Worm (Caenorhabditis elegans): ENCODE data around the gene Y62H9A.10.

DNA sequence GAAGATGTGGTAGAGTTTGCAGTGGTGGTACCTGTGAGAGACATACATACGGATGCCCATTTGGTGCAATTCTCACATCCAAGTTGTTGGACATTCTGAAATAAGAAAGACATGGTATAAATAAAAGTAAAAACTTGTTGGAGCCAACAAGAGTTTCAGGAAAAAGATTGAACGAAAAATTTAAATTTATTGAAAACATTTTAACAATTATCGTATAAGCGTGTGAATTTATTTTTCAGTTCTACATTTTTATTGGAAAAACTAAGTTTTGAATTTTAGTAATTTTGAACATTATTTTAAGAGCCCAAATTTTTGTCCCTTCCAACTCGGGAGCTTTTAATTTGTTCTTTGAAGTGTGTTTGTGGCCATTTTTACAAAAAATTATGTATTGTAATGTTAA, 47.7 kb downstream of the Y62H9A.10 start, which contains the start of gene F54F7.8:
- no peak for TF ChIP-seq W03F9.2 (tag; optimal IDR thresholded peaks at IDR 0.05)
- no peak for TF ChIP-seq dao-5 (tag; optimal IDR thresholded peaks at IDR 0.05)
- TF ChIP-seq him-1 (tag; optimal IDR thresholded peaks at IDR 0.05), result no peak

All from whole organism, L4/young adult.